Fruit fly (Drosophila melanogaster): ENCODE results near the gene CG33500.
A peak's percentile ranks its signal among the peaks of the same experiment; 100 is the strongest.

Gene CG33500

DNA sequence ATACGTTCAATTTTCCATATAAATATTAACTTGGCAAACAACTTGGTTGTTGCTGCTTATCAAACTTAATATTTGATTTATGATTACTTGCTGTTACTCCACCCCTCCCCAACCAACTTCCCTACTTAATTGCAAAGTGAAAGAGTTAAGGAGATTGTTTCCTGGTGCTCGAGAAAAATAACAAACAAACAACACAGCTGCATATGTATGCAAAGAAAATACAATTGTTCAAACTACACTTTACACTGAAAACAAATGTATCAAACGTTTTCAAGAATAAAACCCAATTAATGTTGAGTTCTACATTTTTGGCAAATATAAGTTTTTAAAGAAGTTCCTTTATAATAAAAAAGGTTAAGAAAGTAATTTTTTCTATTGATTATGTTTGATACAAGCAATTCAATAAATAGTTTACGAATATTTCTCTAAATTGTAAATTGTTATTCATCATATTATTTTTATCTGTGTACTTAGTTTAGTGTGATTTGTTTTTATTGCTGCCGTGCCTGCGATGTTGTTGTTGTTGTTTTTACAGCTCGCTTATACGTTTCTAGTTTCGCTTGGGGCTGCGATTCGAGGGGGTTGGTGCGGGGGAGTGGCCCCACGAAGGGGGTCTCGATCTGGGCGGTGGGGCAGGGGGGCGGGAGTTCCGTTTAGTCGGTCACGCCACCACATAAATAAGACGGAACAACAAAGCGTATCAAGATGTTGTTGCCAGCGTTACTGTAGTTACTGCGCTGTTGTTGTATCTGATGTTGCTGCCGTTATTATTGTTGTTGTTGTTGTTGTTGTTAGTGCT, 47.4 kb downstream of the CG33500 start (continued):
- TF ChIP-seq dan (GFP tag; IDR thresholded peaks at IDR 0.05) (no peak), seq (GFP tag; IDR thresholded peaks at IDR 0.05) (no peak), CG12155 (GFP tag; optimal IDR thresholded peaks at IDR 0.05) (peak; percentile 53), CG11085 (GFP tag; IDR thresholded peaks at IDR 0.05) (no peak), chm (GFP tag; IDR thresholded peaks at IDR 0.05) (no peak), Fer2 (tag; optimal IDR thresholded peaks at IDR 0.05) (peak; percentile 50), D19B (GFP tag; optimal IDR thresholded peaks at IDR 0.05) (no peak), CG17361 (GFP tag; IDR thresholded peaks at IDR 0.05) (peak; percentile 87), CG2120 (GFP tag; optimal IDR thresholded peaks at IDR 0.05) (peak; percentile 70), tio (GFP tag; optimal IDR thresholded peaks at IDR 0.05) (peak; percentile 67), Kr (GFP tag; optimal IDR thresholded peaks at IDR 0.05) (no peak), CG17829 (tag; optimal IDR thresholded peaks at IDR 0.05) (peak; percentile 83), GATAe (GFP tag; conservative IDR thresholded peaks at IDR 0.05) (no peak), Hr51 (GFP tag; optimal IDR thresholded peaks at IDR 0.05) (peak in 1 of 2 experiments; percentile 87), Tbp (GFP tag; optimal IDR thresholded peaks at IDR 0.05) (no peak), nau (GFP tag; optimal IDR thresholded peaks at IDR 0.05) (peak; percentile 4), pan (optimal IDR thresholded peaks at IDR 0.05) (no peak), pan (GFP tag; optimal IDR thresholded peaks at IDR 0.05 in 1 of 2, IDR thresholded peaks at IDR 0.05 in 1 of 2) (peak in 1 of 2 experiments; percentile 58), Hsf (GFP tag; optimal IDR thresholded peaks at IDR 0.05) (peak; percentile 57), mld (GFP tag; IDR thresholded peaks at IDR 0.05; ENCODE audit: partially characterized antibody) (no peak), CG11723 (GFP tag; optimal IDR thresholded peaks at IDR 0.05) (peak; percentile 10), slp2 (GFP tag; optimal IDR thresholded peaks at IDR 0.05) (peak; percentile 25), insv (GFP tag; optimal IDR thresholded peaks at IDR 0.05) (no peak), CG14710 (tag; optimal IDR thresholded peaks at IDR 0.05) (peak; percentile 86), fd3F (GFP tag; optimal IDR thresholded peaks at IDR 0.05) (peak; percentile 39), CG14014 (GFP tag; IDR thresholded peaks at IDR 0.05) (peak; percentile 30; the same call in 1 of the 2 replicates), CG4730 (GFP tag; IDR thresholded peaks at IDR 0.05) (no peak), row (GFP tag; IDR thresholded peaks at IDR 0.05) (peak; percentile 74), eve (GFP tag; optimal IDR thresholded peaks at IDR 0.05) (peak in 1 of 2 experiments; percentile 58), CkIIα-i1 (GFP tag; IDR thresholded peaks at IDR 0.05) (no peak), crp (GFP tag; optimal IDR thresholded peaks at IDR 0.05) (peak in 1 of 2 experiments; percentile 0), jing (GFP tag; optimal IDR thresholded peaks at IDR 0.05) (no peak), CG6854 (GFP tag; optimal IDR thresholded peaks at IDR 0.05) (peak; percentile 49), Dek (tag; optimal IDR thresholded peaks at IDR 0.05) (peak; percentile 64), sug (tag; optimal IDR thresholded peaks at IDR 0.05) (peak; percentile 76), CG4424 (GFP tag; optimal IDR thresholded peaks at IDR 0.05) (peak; percentile 71), Xrp1 (GFP tag; IDR thresholded peaks at IDR 0.05) (peak; percentile 76; the same call in 1 of the 2 replicates), Atf-2 (GFP tag; optimal IDR thresholded peaks at IDR 0.05) (peak; percentile 24), stc (GFP tag; IDR thresholded peaks at IDR 0.05) (peak; percentile 77; the same call in 1 of the 2 replicates), CG33557 (GFP tag; optimal IDR thresholded peaks at IDR 0.05) (peak; percentile 69), tll (GFP tag; optimal IDR thresholded peaks at IDR 0.05) (no peak), Hey (tag; optimal IDR thresholded peaks at IDR 0.05) (peak; percentile 35), gsb (GFP tag; IDR thresholded peaks at IDR 0.05) (0 out of 2 replicates have a peak, but pooled peaks have one; percentile 9), lov (optimal IDR thresholded peaks at IDR 0.05) (no peak), lov (GFP tag; IDR thresholded peaks at IDR 0.05) (peak; percentile 38; the same call in 1 of the 3 replicates), emc (GFP tag; optimal IDR thresholded peaks at IDR 0.05) (no peak), CG18476 (GFP tag; optimal IDR thresholded peaks at IDR 0.05) (peak; percentile 45), CG13894 (tag; optimal IDR thresholded peaks at IDR 0.05) (peak; percentile 59), chinmo (GFP tag; IDR thresholded peaks at IDR 0.05; ENCODE audit: partially characterized antibody) (peak; percentile 96)

All from whole organism, embryonic.